Fruit fly (Drosophila melanogaster) whole organism, prepupa: ENCODE measurements around the gene tral.

Experiments
- Blimp-1 ChIP-seq: fragments of 200-800 bp; sonication (Bioruptor generic); optimal IDR thresholded peaks from 3 replicates; lab custom pipeline; 2017; ENCODE audit warnings: missing biosample characterization, missing genetic modification characterization, mild to moderate bottlenecking, moderate library complexity, missing genetic modification reagents
- CG1621 ChIP-seq: fragments of 200-800 bp; sonication (Bioruptor generic); optimal IDR thresholded peaks from 3 replicates; lab custom pipeline; 2018; ENCODE audit warnings: missing biosample characterization, mild to moderate bottlenecking, missing genetic modification characterization
- CG6163 ChIP-seq: fragments of 200-800 bp; sonication (Bioruptor generic); IDR thresholded peaks from 3 replicates; pipeline ENCODE4 v1.3.6; 2022; ENCODE audit warnings: missing biosample characterization, missing genetic modification characterization
- CG6276 ChIP-seq: fragments of 200-800 bp; sonication (Bioruptor generic); optimal IDR thresholded peaks from 2 replicates; lab custom pipeline; 2017; ENCODE audit warnings: missing biosample characterization, mild to moderate bottlenecking, missing genetic modification characterization
- CG6854 ChIP-seq: fragments of 200-800 bp; sonication (Bioruptor generic); optimal IDR thresholded peaks from 2 replicates; lab custom pipeline; 2017; ENCODE audit warnings: missing biosample characterization, mild to moderate bottlenecking, missing genetic modification characterization
- Eip93F ChIP-seq: fragments of 200-800 bp; sonication (Bioruptor generic); optimal IDR thresholded peaks from 2 replicates; lab custom pipeline; 2016; ENCODE audit warnings: missing biosample characterization, mild to moderate bottlenecking, missing genetic modification characterization
- Ets21C ChIP-seq: fragments of 200-800 bp; sonication (Bioruptor generic); optimal IDR thresholded peaks from 3 replicates; lab custom pipeline; 2016; ENCODE audit warnings: missing biosample characterization, missing genetic modification characterization
- Gug ChIP-seq: fragments of 200-800 bp; sonication (Bioruptor generic); IDR thresholded peaks from 2 replicates; pipeline ENCODE4 v1.3.6; 2022; ENCODE audit warnings: missing biosample characterization, missing genetic modification characterization
- OdsH ChIP-seq: fragments of 200-800 bp; sonication (Bioruptor generic); optimal IDR thresholded peaks from 3 replicates; lab custom pipeline; 2016; ENCODE audit warnings: missing biosample characterization, missing genetic modification characterization
- eg ChIP-seq: fragments of 200-800 bp; sonication (Bioruptor generic); IDR thresholded peaks from 3 replicates; pipeline ENCODE4 v1.3.6; 2022; ENCODE audit warnings: missing biosample characterization, missing genetic modification characterization
- topi ChIP-seq: fragments of 200-800 bp; sonication (Bioruptor generic); optimal IDR thresholded peaks from 3 replicates; lab custom pipeline; 2016; ENCODE audit warnings: missing biosample characterization, missing genetic modification characterization

- no peak for TF ChIP-seq Ets21C
- no peak for TF ChIP-seq topi (GFP tag; lab: Kevin White, UChicago)
- TF ChIP-seq CG1621, result no peak
- TF ChIP-seq Gug (GFP tag; lab: Robert Waterston, UW), result no peak
- TF ChIP-seq CG6163 (GFP tag; lab: Robert Waterston, UW), result no peak
- no peak for TF ChIP-seq CG6276 (GFP tag; lab: Kevin White, UChicago)
- TF ChIP-seq Eip93F (GFP tag; lab: Kevin White, UChicago), result no peak
- no peak for TF ChIP-seq Blimp-1 (GFP tag; lab: Kevin White, UChicago)
- no peak for TF ChIP-seq CG6854 (GFP tag; lab: Kevin White, UChicago)
- TF ChIP-seq eg, result no peak
- TF ChIP-seq OdsH (GFP tag; lab: Kevin White, UChicago), result no peak
Measured at dm6 chr3L:12507571-12507970, 7.3 kb upstream of the tral start, which contains the start of gene CG10654.
